Worm (Caenorhabditis elegans): ENCODE results near the gene unc-85.

unc-85 gene

ce11 chrII:4739984-4740462 lies 38.2 kb downstream of the unc-85 start, which contains the start of gene eas-1:
TSS of gene eas-1 (plus strand) at chrII:4740412.
- TF ChIP-seq fkh-10 (GFP tag; optimal IDR thresholded peaks at IDR 0.05) (peak; percentile 38), unc-130 (GFP tag; optimal IDR thresholded peaks at IDR 0.05) (peak; percentile 92), lim-7 (GFP tag; IDR thresholded peaks at IDR 0.05) (no peak), nhr-28 (tag; optimal IDR thresholded peaks at IDR 0.05) (peak; percentile 45), tag-97 (GFP tag; IDR thresholded peaks at IDR 0.05) (0 out of 2 replicates have a peak, but pooled peaks have one; percentile 79), D1046.2 (GFP tag; IDR thresholded peaks at IDR 0.05) (no peak), sdz-12 (GFP tag; optimal IDR thresholded peaks at IDR 0.05) (no peak), dmd-8 (GFP tag; IDR thresholded peaks at IDR 0.05) (no peak), nhr-41 (GFP tag; IDR thresholded peaks at IDR 0.05) (no peak), hlh-11 (tag; optimal IDR thresholded peaks at IDR 0.05) (peak; percentile 71), ceh-20 (GFP tag; IDR thresholded peaks at IDR 0.05) (0 out of 2 replicates have a peak, but pooled peaks have one; percentile 30), madf-5 (GFP tag; IDR thresholded peaks at IDR 0.05) (no peak), lsy-2 (tag; optimal IDR thresholded peaks at IDR 0.05) (peak in 1 of 2 experiments; percentile 86), ama-1 (optimal IDR thresholded peaks at IDR 0.05) (no peak), snpc-4 (tag; optimal IDR thresholded peaks at IDR 0.05) (no peak), lin-15B (tag; optimal IDR thresholded peaks at IDR 0.05) (no peak), nhr-77 (tag; optimal IDR thresholded peaks at IDR 0.05) (no peak), madf-9 (GFP tag; conservative IDR thresholded peaks at IDR 0.05) (peak; percentile 71), mep-1 (tag; optimal IDR thresholded peaks at IDR 0.05) (no peak), vab-7 (GFP tag; IDR thresholded peaks at IDR 0.05) (no peak), R02D3.7 (tag; optimal IDR thresholded peaks at IDR 0.05) (no peak), nhr-11 (tag; optimal IDR thresholded peaks at IDR 0.05) (peak; percentile 12), lin-13 (GFP tag; optimal IDR thresholded peaks at IDR 0.05) (peak; percentile 62), lin-29 (GFP tag; IDR thresholded peaks at IDR 0.05) (no peak), nhr-42 (GFP tag; IDR thresholded peaks at IDR 0.05) (no peak), ceh-32 (tag; optimal IDR thresholded peaks at IDR 0.05; ENCODE audit: poor library complexity) (no peak), Y75B8A.6 (GFP tag; IDR thresholded peaks at IDR 0.05) (no peak), snpc-1.2 (GFP tag; IDR thresholded peaks at IDR 0.05) (no peak), F49E8.2 (tag; optimal IDR thresholded peaks at IDR 0.05; ENCODE audit: borderline replicate concordance) (no peak), ztf-7 (tag; optimal IDR thresholded peaks at IDR 0.05) (peak; percentile 8), ztf-11 (tag; optimal IDR thresholded peaks at IDR 0.05) (no peak), daf-19 (GFP tag; conservative IDR thresholded peaks at IDR 0.05) (no peak), ceh-62 (tag; optimal IDR thresholded peaks at IDR 0.05) (no peak), pha-4 (GFP tag; IDR thresholded peaks at IDR 0.05) (no peak), pha-4 (tag; optimal IDR thresholded peaks at IDR 0.05) (no peak), zip-11 (GFP tag; IDR thresholded peaks at IDR 0.05) (no peak), hmg-1.1 (GFP tag; IDR thresholded peaks at IDR 0.05) (peak; percentile 66), arid-1 (GFP tag; conservative IDR thresholded peaks at IDR 0.05) (no peak), ceh-82 (tag; optimal IDR thresholded peaks at IDR 0.05) (no peak), nhr-10 (tag; optimal IDR thresholded peaks at IDR 0.05) (no peak), nhr-237 (tag; optimal IDR thresholded peaks at IDR 0.05) (no peak), set-16 (GFP tag; IDR thresholded peaks at IDR 0.05) (no peak), lir-3 (tag; optimal IDR thresholded peaks at IDR 0.05) (no peak), dve-1 (tag; optimal IDR thresholded peaks at IDR 0.05; ENCODE audit: insufficient read depth) (peak; percentile 59), nhr-6 (tag; optimal IDR thresholded peaks at IDR 0.05) (peak; percentile 73), F37D6.2 (tag; optimal IDR thresholded peaks at IDR 0.05) (peak; percentile 14), attf-4 (tag; optimal IDR thresholded peaks at IDR 0.05) (no peak), cey-2 (tag; optimal IDR thresholded peaks at IDR 0.05; ENCODE audit: borderline replicate concordance, insufficient read depth) (no peak), pqm-1 (tag; optimal IDR thresholded peaks at IDR 0.05) (no peak), T20F7.1 (GFP tag; optimal IDR thresholded peaks at IDR 0.05) (peak; percentile 63), ctbp-1 (GFP tag; IDR thresholded peaks at IDR 0.05) (no peak), egl-27 (tag; optimal IDR thresholded peaks at IDR 0.05) (no peak), dmd-9 (GFP tag; IDR thresholded peaks at IDR 0.05) (peak; percentile 80)

All from whole organism, L4 larva.